Worm (Caenorhabditis elegans): ENCODE measurements around the gene tbx-2.

ce11 chrIII:5150012-5150411 is 13.9 kb upstream of the tbx-2 start:
- no peak for TF ChIP-seq nhr-76 (tag; optimal IDR thresholded peaks at IDR 0.05)
- TF ChIP-seq blmp-1 (tag; optimal IDR thresholded peaks at IDR 0.05): no peak
- TF ChIP-seq mep-1 (tag; optimal IDR thresholded peaks at IDR 0.05): no peak
- peak; percentile 28 for TF ChIP-seq lsy-2 (tag; optimal IDR thresholded peaks at IDR 0.05)
- TF ChIP-seq elt-1 (tag; optimal IDR thresholded peaks at IDR 0.05; ENCODE audit: borderline replicate concordance, insufficient read depth): no peak
- no peak for TF ChIP-seq elt-3 (tag; optimal IDR thresholded peaks at IDR 0.05)
- no peak for TF ChIP-seq nhr-12 (tag; optimal IDR thresholded peaks at IDR 0.05)
- no peak for TF ChIP-seq unc-62 (GFP tag; optimal IDR thresholded peaks at IDR 0.05)
- TF ChIP-seq ztf-11 (tag; optimal IDR thresholded peaks at IDR 0.05): no peak
- TF ChIP-seq zip-8 (tag; optimal IDR thresholded peaks at IDR 0.05): peak; percentile 85
- no peak for TF ChIP-seq lin-13 (tag; optimal IDR thresholded peaks at IDR 0.05)
- no peak for TF ChIP-seq pha-4 (tag; optimal IDR thresholded peaks at IDR 0.05)
- no peak for TF ChIP-seq hlh-1 (tag; optimal IDR thresholded peaks at IDR 0.05)
